Worm (Caenorhabditis elegans): ENCODE data around the gene F13E6.2.

DNA sequence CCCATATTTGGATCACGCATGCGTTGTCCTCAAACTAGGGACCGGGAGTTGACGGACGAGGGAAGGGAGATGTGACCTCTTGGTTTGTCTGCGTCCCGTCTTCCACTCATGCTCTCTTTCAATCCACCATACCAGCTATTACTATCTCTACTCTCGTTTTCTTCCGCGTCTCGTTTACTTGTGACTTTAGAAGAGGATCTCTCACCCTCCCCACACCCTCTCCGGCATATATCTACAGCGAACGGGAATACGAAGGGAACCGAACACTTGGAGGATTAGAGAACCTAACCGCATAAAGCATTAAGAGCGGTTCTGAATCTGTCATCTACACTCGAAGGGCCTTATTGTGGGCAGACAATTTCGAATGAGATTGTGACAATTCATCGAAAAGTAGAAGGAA is 51.0 kb downstream of the F13E6.2 start:
- TF ChIP-seq blmp-1 (tag; optimal IDR thresholded peaks at IDR 0.05) (no peak), nhr-12 (tag; optimal IDR thresholded peaks at IDR 0.05) (no peak), ztf-11 (tag; optimal IDR thresholded peaks at IDR 0.05) (no peak), unc-62 (GFP tag; optimal IDR thresholded peaks at IDR 0.05) (no peak), nhr-237 (tag; optimal IDR thresholded peaks at IDR 0.05) (no peak)
